Fruit fly (Drosophila melanogaster): ENCODE data around the gene wupA.

The wupA gene

DNA sequence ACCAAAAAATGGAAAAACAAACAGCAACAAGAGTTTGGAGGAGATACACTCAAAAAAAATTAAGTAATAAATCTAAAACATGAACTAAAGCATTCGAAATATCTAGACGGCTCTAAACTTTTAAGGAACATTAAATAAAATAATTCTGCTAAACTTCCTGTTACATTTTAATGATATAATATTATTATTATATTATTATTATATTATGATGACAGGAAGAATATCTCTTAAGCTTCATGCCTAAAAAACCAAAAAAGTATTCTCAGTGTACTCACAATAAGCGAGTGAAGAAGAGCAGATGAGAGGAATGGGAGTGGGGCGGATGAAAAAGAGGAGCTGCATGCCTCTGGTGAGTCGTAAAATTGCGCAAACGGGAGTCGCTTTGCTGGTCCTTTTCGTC is 58.6 kb downstream of the wupA start (continued):
- TF ChIP-seq CG12391 (tag; optimal IDR thresholded peaks at IDR 0.05) (no peak), CG2116 (GFP tag; optimal IDR thresholded peaks at IDR 0.05) (no peak), C15 (GFP tag; IDR thresholded peaks at IDR 0.05) (no peak), row (GFP tag; IDR thresholded peaks at IDR 0.05) (0 out of 3 replicates have a peak, but pooled peaks have one; percentile 23), oc (tag; optimal IDR thresholded peaks at IDR 0.05) (no peak), Hsf (GFP tag; optimal IDR thresholded peaks at IDR 0.05) (no peak), hb (GFP tag; IDR thresholded peaks at IDR 0.05; ENCODE audit: partially characterized antibody) (no peak), CG3065 (GFP tag; optimal IDR thresholded peaks at IDR 0.05) (no peak), CG7357 (GFP tag; IDR thresholded peaks at IDR 0.05) (no peak), CG10979 (tag; optimal IDR thresholded peaks at IDR 0.05) (no peak), ERR (GFP tag; optimal IDR thresholded peaks at IDR 0.05) (no peak), usp (GFP tag; optimal IDR thresholded peaks at IDR 0.05) (no peak), phol (tag; optimal IDR thresholded peaks at IDR 0.05) (peak; percentile 11), CG18619 (GFP tag; optimal IDR thresholded peaks at IDR 0.05) (no peak), CG12219 (GFP tag; optimal IDR thresholded peaks at IDR 0.05) (no peak), CG12659 (GFP tag; optimal IDR thresholded peaks at IDR 0.05) (peak; percentile 5), caup (GFP tag; optimal IDR thresholded peaks at IDR 0.05; ENCODE audit: severe bottlenecking) (peak; percentile 9), CG15073 (GFP tag; optimal IDR thresholded peaks at IDR 0.05) (no peak), CG15514 (GFP tag; optimal IDR thresholded peaks at IDR 0.05) (peak; percentile 1), CG4424 (GFP tag; optimal IDR thresholded peaks at IDR 0.05) (no peak), fd3F (GFP tag; optimal IDR thresholded peaks at IDR 0.05) (no peak), CG34376 (GFP tag; optimal IDR thresholded peaks at IDR 0.05) (no peak), CG9817 (tag; optimal IDR thresholded peaks at IDR 0.05) (no peak), CG7556 (GFP tag; optimal IDR thresholded peaks at IDR 0.05) (peak; percentile 43), CoRest (tag; optimal IDR thresholded peaks at IDR 0.05) (no peak), Dref (GFP tag; IDR thresholded peaks at IDR 0.05) (no peak), CG9437 (GFP tag; optimal IDR thresholded peaks at IDR 0.05) (no peak), ato (GFP tag; IDR thresholded peaks at IDR 0.05; ENCODE audit: partially characterized antibody) (no peak), Side (GFP tag; optimal IDR thresholded peaks at IDR 0.05) (no peak), Dll (GFP tag; IDR thresholded peaks at IDR 0.05; ENCODE audit: partially characterized antibody) (no peak), CG2712 (tag; optimal IDR thresholded peaks at IDR 0.05) (peak; percentile 8), CG34224 (GFP tag; IDR thresholded peaks at IDR 0.05; ENCODE audit: partially characterized antibody) (no peak), Fer1 (GFP tag; optimal IDR thresholded peaks at IDR 0.05) (peak; percentile 24), CG7372 (GFP tag; IDR thresholded peaks at IDR 0.05) (no peak), CG2678 (tag; optimal IDR thresholded peaks at IDR 0.05) (peak; percentile 66), Hmr (GFP tag; optimal IDR thresholded peaks at IDR 0.05) (peak; percentile 22), BtbVII (GFP tag; optimal IDR thresholded peaks at IDR 0.05) (no peak), ham (GFP tag; IDR thresholded peaks at IDR 0.05) (no peak), HmgD (GFP tag; optimal IDR thresholded peaks at IDR 0.05) (no peak), zfh2 (GFP tag; optimal IDR thresholded peaks at IDR 0.05) (no peak), CG13775 (GFP tag; optimal IDR thresholded peaks at IDR 0.05) (no peak), CG9215 (GFP tag; IDR thresholded peaks at IDR 0.05) (no peak), so (GFP tag; IDR thresholded peaks at IDR 0.05) (no peak), abd-A (tag; optimal IDR thresholded peaks at IDR 0.05) (no peak), CG11247 (GFP tag; IDR thresholded peaks at IDR 0.05) (no peak), CG12744 (GFP tag; optimal IDR thresholded peaks at IDR 0.05) (no peak), pho (GFP tag; optimal IDR thresholded peaks at IDR 0.05) (no peak), Nf-YC (tag; optimal IDR thresholded peaks at IDR 0.05) (no peak), H15 (GFP tag; IDR thresholded peaks at IDR 0.05) (no peak), CG11504 (tag; optimal IDR thresholded peaks at IDR 0.05) (peak; percentile 41), CG11696 (GFP tag; IDR thresholded peaks at IDR 0.05) (no peak)
